Worm (Caenorhabditis elegans) whole organism, L4 larva: ENCODE measurements around the gene B0432.14.

Experiments used
- D1046.2 ChIP-seq: fragments of 200-800 bp; sonication (Bioruptor generic); IDR thresholded peaks from 2 replicates; pipeline ENCODE4 v1.3.6; 2022; ENCODE audit warnings: missing genetic modification characterization, missing compliant biosample characterization
- F10B5.3 ChIP-seq: sonication (generic microtip); optimal IDR thresholded peaks from 2 replicates; lab custom pipeline; 2016; ENCODE audit warnings: mild to moderate bottlenecking, missing genetic modification characterization, missing compliant biosample characterization
- F26F4.8 ChIP-seq: fragments of 200-800 bp; sonication (Bioruptor generic); conservative IDR thresholded peaks from 2 replicates; pipeline ENCODE4 v1.3.6; 2022; ENCODE audit warnings: missing genetic modification characterization, missing compliant biosample characterization
- F49E8.2 ChIP-seq: sonication (generic microtip); optimal IDR thresholded peaks from 2 replicates; lab custom pipeline; 2016; ENCODE audit warnings: missing compliant biosample characterization, mild to moderate bottlenecking, missing genetic modification characterization, borderline replicate concordance
- Y105C5A.15 ChIP-seq: fragments of 200-800 bp; sonication (Bioruptor generic); IDR thresholded peaks from 2 replicates; pipeline ENCODE4 v1.3.6; 2022; ENCODE audit warnings: missing genetic modification characterization, missing compliant biosample characterization
- aha-1 ChIP-seq: fragments of 150-350 bp; peaks from one replicate; lab custom pipeline; 2014; ENCODE audit warnings: missing biosample characterization, missing genetic modification characterization
- ama-1 ChIP-seq: fragments of 150-350 bp; optimal IDR thresholded peaks from 2 replicates; lab custom pipeline; 2014; ENCODE audit warnings: inconsistent platforms, mixed read lengths
- attf-4 ChIP-seq: sonication (generic microtip); optimal IDR thresholded peaks from 3 replicates; lab custom pipeline; 2017; ENCODE audit warnings: missing biosample characterization, missing genetic modification characterization
- ceh-28 ChIP-seq: fragments of 150-350 bp; optimal IDR thresholded peaks from 2 replicates; lab custom pipeline; 2014; ENCODE audit warnings: missing biosample characterization, missing genetic modification reagents, missing genetic modification characterization
- ceh-32 ChIP-seq: sonication (generic microtip); optimal IDR thresholded peaks from 2 replicates; lab custom pipeline; 2016; ENCODE audit warnings: mild to moderate bottlenecking, missing genetic modification characterization, missing compliant biosample characterization; ENCODE audit not compliant: poor library complexity
- ceh-44 ChIP-seq: fragments of 200-800 bp; sonication (Bioruptor generic); IDR thresholded peaks from 2 replicates; pipeline ENCODE4 v1.3.6; 2022; ENCODE audit warnings: missing genetic modification reagents, missing genetic modification characterization, missing compliant biosample characterization
- ceh-62 ChIP-seq: sonication (generic microtip); optimal IDR thresholded peaks from 2 replicates; lab custom pipeline; 2017; ENCODE audit warnings: missing biosample characterization, missing genetic modification characterization
- ceh-82 ChIP-seq: sonication (generic microtip); optimal IDR thresholded peaks from 2 replicates; lab custom pipeline; 2017; ENCODE audit warnings: missing biosample characterization, missing genetic modification characterization
- ctbp-1 ChIP-seq: fragments of 200-800 bp; sonication (Bioruptor generic); IDR thresholded peaks from 2 replicates; pipeline ENCODE4 v1.3.6; 2022; ENCODE audit warnings: missing genetic modification reagents, missing genetic modification characterization, missing compliant biosample characterization
- daf-8 ChIP-seq: fragments of 200-800 bp; sonication (Bioruptor generic); IDR thresholded peaks from 2 replicates; pipeline ENCODE4 v1.3.6; 2022; ENCODE audit warnings: missing genetic modification characterization, missing compliant biosample characterization
- dmd-6 ChIP-seq: fragments of 200-800 bp; sonication (Bioruptor generic); IDR thresholded peaks from 2 replicates; pipeline ENCODE4 v1.3.6; 2022; ENCODE audit warnings: missing genetic modification reagents, missing genetic modification characterization, missing compliant biosample characterization
- egl-27 ChIP-seq: sonication (generic microtip); optimal IDR thresholded peaks from 3 replicates; lab custom pipeline; 2017; ENCODE audit warnings: missing biosample characterization, missing genetic modification reagents, missing genetic modification characterization
- fos-1 ChIP-seq: fragments of 150-350 bp; optimal IDR thresholded peaks from 2 replicates; lab custom pipeline; 2014; ENCODE audit warnings: missing biosample characterization, missing genetic modification characterization
- gei-8 ChIP-seq: fragments of 200-800 bp; sonication (Bioruptor generic); optimal IDR thresholded peaks from 2 replicates; lab custom pipeline; 2018; ENCODE audit warnings: mild to moderate bottlenecking, missing genetic modification characterization, missing compliant biosample characterization
- hlh-11 ChIP-seq: fragments of 200-800 bp; sonication (Bioruptor generic); optimal IDR thresholded peaks from 2 replicates; lab custom pipeline; 2018; ENCODE audit warnings: mild to moderate bottlenecking, missing genetic modification characterization, missing compliant biosample characterization
- hlh-30 ChIP-seq: sonication (generic microtip); optimal IDR thresholded peaks from 2 replicates; lab custom pipeline; 2017; ENCODE audit warnings: antibody characterized with exemption, mild to moderate bottlenecking, missing genetic modification characterization, missing compliant biosample characterization; ENCODE audit not compliant: insufficient read depth
- hmg-1.1 ChIP-seq: fragments of 200-800 bp; sonication (Bioruptor generic); IDR thresholded peaks from 2 replicates; pipeline ENCODE4 v1.3.6; 2022; ENCODE audit warnings: missing genetic modification reagents, missing genetic modification characterization, missing compliant biosample characterization
- lin-1 ChIP-seq: fragments of 200-800 bp; sonication (Bioruptor generic); IDR thresholded peaks from 2 replicates; pipeline ENCODE4 v1.3.6; 2022; ENCODE audit warnings: missing genetic modification reagents, missing genetic modification characterization, missing compliant biosample characterization
- lin-38 ChIP-seq: fragments of 200-800 bp; sonication (Bioruptor generic); IDR thresholded peaks from 2 replicates; pipeline ENCODE4 v1.3.6; 2022; ENCODE audit warnings: missing genetic modification reagents, missing genetic modification characterization, missing compliant biosample characterization
- lir-3 ChIP-seq: sonication (generic microtip); optimal IDR thresholded peaks from 2 replicates; lab custom pipeline; 2016; ENCODE audit warnings: mild to moderate bottlenecking, missing genetic modification characterization, missing compliant biosample characterization
- lsy-2 ChIP-seq, 2 experiments: fragments of 150-350 bp in 1 of 2; sonication (generic microtip) in 1 of 2; optimal IDR thresholded peaks; 2 replicates each; lab custom pipeline; 2014 to 2017; ENCODE audit warnings: missing biosample characterization in 2 of 2, missing genetic modification characterization in 2 of 2
- mep-1 ChIP-seq: fragments of 150-350 bp; sonication (generic microtip); optimal IDR thresholded peaks from 3 replicates; lab custom pipeline; 2014; ENCODE audit warnings: missing biosample characterization, missing genetic modification characterization
- mes-2 ChIP-seq: sonication (generic microtip); optimal IDR thresholded peaks from 2 replicates; lab custom pipeline; 2016; ENCODE audit warnings: missing genotype, mild to moderate bottlenecking, missing genetic modification characterization, missing compliant biosample characterization; ENCODE audit not compliant: poor library complexity, severe bottlenecking
- mxl-2 ChIP-seq: fragments of 200-800 bp; sonication (Bioruptor generic); conservative IDR thresholded peaks from 2 replicates; pipeline ENCODE4 v1.3.6; 2022; ENCODE audit warnings: missing genetic modification reagents, missing genetic modification characterization, missing compliant biosample characterization
- nhr-111 ChIP-seq: fragments of 200-800 bp; sonication (Bioruptor generic); optimal IDR thresholded peaks from 2 replicates; lab custom pipeline; 2018; ENCODE audit warnings: mild to moderate bottlenecking, missing genetic modification characterization, missing compliant biosample characterization
- nhr-48 ChIP-seq: sonication (generic microtip); optimal IDR thresholded peaks from 2 replicates; lab custom pipeline; 2016; ENCODE audit warnings: mild to moderate bottlenecking, missing genetic modification characterization, missing compliant biosample characterization
- nhr-76 ChIP-seq: fragments of 150-350 bp; optimal IDR thresholded peaks from 2 replicates; lab custom pipeline; 2014; ENCODE audit warnings: missing biosample characterization, missing genetic modification characterization
- rbr-2 ChIP-seq: sonication (generic microtip); optimal IDR thresholded peaks from 2 replicates; lab custom pipeline; 2016; ENCODE audit warnings: missing genotype, missing genetic modification characterization, missing compliant biosample characterization
- set-16 ChIP-seq: fragments of 200-800 bp; sonication (Bioruptor generic); IDR thresholded peaks from 2 replicates; pipeline ENCODE4 v1.3.6; 2022; ENCODE audit warnings: missing genetic modification reagents, missing genetic modification characterization, missing compliant biosample characterization
- snpc-1.2 ChIP-seq: fragments of 200-800 bp; sonication (Bioruptor generic); IDR thresholded peaks from 2 replicates; pipeline ENCODE4 v1.3.6; 2022; ENCODE audit warnings: missing genetic modification reagents, missing genetic modification characterization, missing compliant biosample characterization
- spr-1 ChIP-seq: sonication (generic microtip); optimal IDR thresholded peaks from 2 replicates; lab custom pipeline; 2016; ENCODE audit warnings: mild to moderate bottlenecking, missing genetic modification characterization, missing compliant biosample characterization
- tag-97 ChIP-seq: fragments of 200-800 bp; sonication (Bioruptor generic); IDR thresholded peaks from 2 replicates; pipeline ENCODE4 v1.3.6; 2022; ENCODE audit warnings: missing genetic modification characterization, missing compliant biosample characterization
- unc-39 ChIP-seq: sonication (generic microtip); optimal IDR thresholded peaks from 2 replicates; lab custom pipeline; 2017; ENCODE audit warnings: missing biosample characterization, missing genetic modification characterization
- zag-1 ChIP-seq: fragments of 150-350 bp; optimal IDR thresholded peaks from 2 replicates; lab custom pipeline; 2014; ENCODE audit warnings: missing biosample characterization, missing genetic modification characterization
- zip-11 ChIP-seq: fragments of 200-800 bp; sonication (Bioruptor generic); IDR thresholded peaks from 2 replicates; pipeline ENCODE4 v1.3.6; 2022; ENCODE audit warnings: missing genetic modification characterization, missing compliant biosample characterization
- ztf-7 ChIP-seq: fragments of 150-350 bp; optimal IDR thresholded peaks from 2 replicates; lab custom pipeline; 2014; ENCODE audit warnings: missing biosample characterization, missing genetic modification characterization

Gene B0432.14

DNA sequence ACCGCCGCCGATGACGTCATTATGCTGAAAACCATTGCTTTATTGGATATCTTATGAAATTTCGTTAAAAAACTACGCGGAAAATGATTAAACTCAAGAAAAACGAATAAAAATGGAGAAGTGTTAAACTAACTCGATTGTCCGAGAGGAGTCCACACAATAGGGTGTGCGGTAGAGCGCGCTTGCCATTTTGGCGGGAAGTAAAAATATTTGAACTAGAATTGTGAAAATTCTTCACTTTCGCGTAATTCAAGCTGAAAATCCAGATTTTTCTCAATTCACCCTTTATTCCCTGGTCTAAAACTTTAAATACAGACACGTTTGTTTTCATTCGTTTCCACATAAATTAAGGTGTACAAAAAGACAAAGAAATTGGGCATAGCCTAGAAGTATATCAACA, 47.6 kb upstream of the B0432.14 start, which contains the start of gene F48A11.4 (continued):
- TF ChIP-seq lin-1 (GFP tag; lab: Robert Waterston, UW) (peak; percentile 70), tag-97 (GFP tag; lab: Robert Waterston, UW) (no peak), hlh-30 (tag; lab: Kevin White, UChicago) (peak; percentile 92), ceh-44 (GFP tag; lab: Robert Waterston, UW) (peak; percentile 40; the same call in 1 of the 2 replicates), mes-2 (tag; lab: Kevin White, UChicago) (peak; percentile 96), fos-1 (tag; lab: Kevin White, UChicago) (peak; percentile 50), mep-1 (tag; lab: Kevin White, UChicago) (peak; percentile 93)

- TF ChIP-seq lsy-2 (tag; optimal IDR thresholded peaks at IDR 0.05; lab: Kevin White, UChicago): no peak
- TF ChIP-seq Y105C5A.15: no peak
- TF ChIP-seq zag-1 (tag; lab: Kevin White, UChicago): no peak
- TF ChIP-seq aha-1: peak; percentile 97
These were observed 46.8 kb upstream of the B0432.14 start for ce11 chrII:217308-217707.

DNA sequence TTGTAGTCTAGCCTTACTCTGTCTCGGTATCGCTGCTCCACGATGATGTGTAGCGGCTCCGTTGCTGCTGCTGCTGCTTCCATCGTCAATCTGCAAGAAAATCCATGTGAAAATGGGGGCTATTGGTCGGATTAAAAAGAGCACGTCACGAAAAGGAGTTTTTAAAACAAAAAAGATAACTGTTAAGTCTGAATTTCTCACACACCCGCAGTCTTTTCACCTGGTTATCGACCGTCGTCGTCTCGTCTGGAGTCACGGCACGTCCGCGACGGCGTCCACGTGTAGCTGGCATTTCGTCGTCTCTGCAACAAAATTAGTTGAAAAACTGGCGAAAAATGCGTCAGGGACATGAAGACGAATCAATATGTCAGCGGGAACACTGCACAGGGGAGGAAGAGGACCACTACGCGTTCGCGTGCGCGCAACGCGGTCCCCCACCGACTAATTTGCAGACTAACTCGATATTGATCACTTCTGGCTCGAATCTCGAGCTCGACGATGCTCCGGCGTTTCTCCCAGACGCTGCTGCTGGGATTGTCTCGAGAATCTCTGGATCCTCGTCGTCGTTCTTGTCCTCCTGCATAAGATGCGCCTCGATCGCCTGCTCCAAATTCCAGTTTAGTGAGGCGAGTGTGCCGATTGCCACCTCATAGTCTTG, 44.2 kb upstream of the B0432.14 start:
- TF ChIP-seq ama-1: no peak
- no peak for TF ChIP-seq nhr-48 (tag; lab: Kevin White, UChicago)
- peak; percentile 70 for TF ChIP-seq aha-1
- 0 out of 2 replicates have a peak, but pooled peaks have one; percentile 35 for TF ChIP-seq D1046.2 (GFP tag; lab: Robert Waterston, UW)
- 0 out of 2 replicates have a peak, but pooled peaks have one; percentile 41 for TF ChIP-seq daf-8 (GFP tag; lab: Robert Waterston, UW)
- TF ChIP-seq set-16 (GFP tag; lab: Robert Waterston, UW): peak; percentile 53; the same call in 1 of the 2 replicates
- TF ChIP-seq, all 104 proteins: peak for 4

- TF ChIP-seq F49E8.2: peak; percentile 16
- no peak for TF ChIP-seq zag-1 (tag; lab: Kevin White, UChicago)
- peak in 1 of 2 experiments; percentile 7 for TF ChIP-seq lsy-2 (tag; optimal IDR thresholded peaks at IDR 0.05; lab: Kevin White, UChicago)
- no peak for TF ChIP-seq hlh-30 (tag; lab: Kevin White, UChicago)
- peak; percentile 43 for TF ChIP-seq lin-38
These were observed 43.6 kb upstream of the B0432.14 start, which contains the start of gene ubxn-3 for ce11 chrII:220602-221001. TSS of gene ubxn-3 (minus strand) at chrII:220667.

ce11 chrII:221212-221611, 42.9 kb upstream of the B0432.14 start:
- TF ChIP-seq F10B5.3 (tag; lab: Kevin White, UChicago): no peak
- no peak for TF ChIP-seq unc-39 (tag; lab: Kevin White, UChicago)
- TF ChIP-seq lir-3 (tag; lab: Kevin White, UChicago): no peak
- no peak for TF ChIP-seq attf-4 (tag; lab: Kevin White, UChicago)
- no peak for TF ChIP-seq egl-27 (tag; lab: Kevin White, UChicago)
- TF ChIP-seq dmd-6 (GFP tag; lab: Robert Waterston, UW): peak; percentile 72
- TF ChIP-seq rbr-2 (tag; lab: Kevin White, UChicago): peak; percentile 81
- TF ChIP-seq ctbp-1: no peak
- peak; percentile 52 for TF ChIP-seq ceh-28 (tag; lab: Kevin White, UChicago)
- TF ChIP-seq ceh-32: no peak
- no peak for TF ChIP-seq tag-97 (GFP tag; lab: Robert Waterston, UW)
- no peak for TF ChIP-seq ceh-82
- TF ChIP-seq lsy-2 (tag; optimal IDR thresholded peaks at IDR 0.05; lab: Kevin White, UChicago): peak; percentile 53 to 74
- TF ChIP-seq nhr-76 (tag; lab: Kevin White, UChicago): no peak
- TF ChIP-seq zag-1 (tag; lab: Kevin White, UChicago): no peak
- TF ChIP-seq hlh-30 (tag; lab: Kevin White, UChicago): peak; percentile 99
- 0 out of 2 replicates have a peak, but pooled peaks have one; percentile 8 for TF ChIP-seq snpc-1.2 (GFP tag; lab: Robert Waterston, UW)
- TF ChIP-seq spr-1 (tag; lab: Kevin White, UChicago): peak; percentile 29
- no peak for TF ChIP-seq nhr-111
- peak; percentile 91 for TF ChIP-seq mep-1 (tag; lab: Kevin White, UChicago)
- TF ChIP-seq ztf-7 (tag; lab: Kevin White, UChicago): no peak
- TF ChIP-seq F26F4.8 (GFP tag; lab: Robert Waterston, UW): no peak
- peak; percentile 55 for TF ChIP-seq nhr-48 (tag; lab: Kevin White, UChicago)
- TF ChIP-seq ceh-62 (tag; lab: Kevin White, UChicago): no peak
- no peak for TF ChIP-seq gei-8 (GFP tag; lab: Kevin White, UChicago)
- TF ChIP-seq hlh-11 (tag; lab: Kevin White, UChicago): peak; percentile 91
- no peak for TF ChIP-seq zip-11 (GFP tag; lab: Robert Waterston, UW)
- TF ChIP-seq hmg-1.1 (GFP tag; lab: Robert Waterston, UW): peak; percentile 91
- TF ChIP-seq ama-1: no peak
- TF ChIP-seq mxl-2 (GFP tag; lab: Robert Waterston, UW): no peak
- TF ChIP-seq D1046.2 (GFP tag; lab: Robert Waterston, UW): no peak
